Fruit fly (Drosophila melanogaster) whole organism, embryonic: ENCODE measurements around the gene CG18596.

Experiments used
- Ada2b ChIP-seq: fragments of 200-800 bp; sonication (Bioruptor generic); IDR thresholded peaks from 2 replicates; pipeline ENCODE4 v1.3.6; 2022; ENCODE audit warnings: missing biosample characterization, missing genetic modification characterization
- Atf-2 ChIP-seq: fragments of 200-800 bp; sonication (Bioruptor generic); optimal IDR thresholded peaks from 2 replicates; lab custom pipeline; 2016; ENCODE audit warnings: missing biosample characterization, missing genetic modification characterization
- BtbVII ChIP-seq: fragments of 200-800 bp; sonication (Bioruptor generic); optimal IDR thresholded peaks from 3 replicates; lab custom pipeline; 2017; ENCODE audit warnings: missing biosample characterization, mild to moderate bottlenecking, missing genetic modification characterization
- CG12391 ChIP-seq: fragments of 200-800 bp; sonication (Bioruptor generic); optimal IDR thresholded peaks from 3 replicates; lab custom pipeline; 2018; ENCODE audit warnings: missing biosample characterization, mild to moderate bottlenecking, missing genetic modification characterization, moderate library complexity
- CG12769 ChIP-seq: fragments of 200-800 bp; sonication (Bioruptor generic); optimal IDR thresholded peaks from 2 replicates; lab custom pipeline; 2019; ENCODE audit warnings: missing biosample characterization, mild to moderate bottlenecking, missing genetic modification characterization, moderate library complexity
- CG13123 ChIP-seq: fragments of 200-800 bp; sonication (Bioruptor generic); optimal IDR thresholded peaks from 2 replicates; lab custom pipeline; 2016; ENCODE audit warnings: missing biosample characterization, missing genetic modification characterization
- CG14965 ChIP-seq: fragments of 200-800 bp; sonication (Bioruptor generic); optimal IDR thresholded peaks from 2 replicates; lab custom pipeline; 2016; ENCODE audit warnings: missing biosample characterization, missing genetic modification characterization, borderline replicate concordance
- CG18262 ChIP-seq: fragments of 200-800 bp; optimal IDR thresholded peaks from 3 replicates; lab custom pipeline; 2019; ENCODE audit warnings: missing biosample characterization, mild to moderate bottlenecking, missing genetic modification characterization, moderate library complexity
- CG18764 ChIP-seq: fragments of 200-800 bp; sonication (Bioruptor generic); optimal IDR thresholded peaks from 3 replicates; lab custom pipeline; 2016; ENCODE audit warnings: missing biosample characterization, missing genetic modification characterization
- CG30020 ChIP-seq: fragments of 200-800 bp; optimal IDR thresholded peaks from 2 replicates; lab custom pipeline; 2019; ENCODE audit warnings: missing biosample characterization, mild to moderate bottlenecking, missing genetic modification characterization, moderate library complexity
- CG31441 ChIP-seq: fragments of 200-800 bp; sonication (Bioruptor generic); IDR thresholded peaks from 2 replicates; pipeline ENCODE4 v1.3.6; 2022; ENCODE audit warnings: missing biosample characterization, missing genetic modification characterization
- CG3995 ChIP-seq: fragments of 200-800 bp; sonication (Bioruptor generic); optimal IDR thresholded peaks from 3 replicates; lab custom pipeline; 2016; ENCODE audit warnings: missing biosample characterization, missing genetic modification characterization
- CG4854 ChIP-seq: fragments of 200-800 bp; sonication (Bioruptor generic); optimal IDR thresholded peaks from 2 replicates; lab custom pipeline; 2016; ENCODE audit warnings: missing biosample characterization, missing genetic modification characterization, inconsistent platforms
- CG6813 ChIP-seq: fragments of 200-800 bp; sonication (Bioruptor generic); optimal IDR thresholded peaks from 2 replicates; lab custom pipeline; 2017; ENCODE audit warnings: missing biosample characterization, missing genetic modification characterization, mild to moderate bottlenecking, moderate library complexity, missing genetic modification reagents
- CG8944 ChIP-seq: fragments of 200-800 bp; sonication (Bioruptor generic); optimal IDR thresholded peaks from 3 replicates; lab custom pipeline; 2016; ENCODE audit warnings: missing biosample characterization, missing genetic modification characterization
- CoRest ChIP-seq: fragments of 200-800 bp; sonication (Bioruptor generic); optimal IDR thresholded peaks from 3 replicates; lab custom pipeline; 2018; ENCODE audit warnings: missing biosample characterization, mild to moderate bottlenecking, missing genetic modification characterization, moderate library complexity
- Deaf1 ChIP-seq: fragments of 200-800 bp; optimal IDR thresholded peaks from 3 replicates; lab custom pipeline; 2019; ENCODE audit warnings: missing biosample characterization, mild to moderate bottlenecking, missing genetic modification characterization, moderate library complexity
- Dref ChIP-seq: fragments of 200-800 bp; sonication (Bioruptor generic); IDR thresholded peaks from 2 replicates; pipeline ENCODE4 v1.3.6; 2022; ENCODE audit warnings: missing biosample characterization, missing genetic modification characterization
- Ets65A ChIP-seq: fragments of 200-800 bp; sonication (Bioruptor generic); peaks from one replicate; lab custom pipeline; 2016; ENCODE audit warnings: missing biosample characterization, missing genetic modification characterization
- HLH4C ChIP-seq: fragments of 200-800 bp; sonication (Bioruptor generic); IDR thresholded peaks from 3 replicates; pipeline ENCODE4 v1.3.6; 2022; ENCODE audit warnings: missing biosample characterization, missing genetic modification characterization; ENCODE audit not compliant: partially characterized antibody
- Jarid2 ChIP-seq: fragments of 200-800 bp; sonication (Bioruptor generic); optimal IDR thresholded peaks from 3 replicates; lab custom pipeline; 2017; ENCODE audit warnings: mild to moderate bottlenecking, missing biosample characterization, missing genetic modification reagents, missing genetic modification characterization
- Lim3 ChIP-seq: fragments of 200-800 bp; sonication (Bioruptor generic); IDR thresholded peaks from 2 replicates; pipeline ENCODE4 v1.3.6; 2022; ENCODE audit warnings: missing biosample characterization, missing genetic modification characterization
- MTF-1 ChIP-seq: fragments of 200-800 bp; sonication (Bioruptor generic); optimal IDR thresholded peaks from 2 replicates; lab custom pipeline; 2018; ENCODE audit warnings: missing biosample characterization, mild to moderate bottlenecking, missing genetic modification characterization, borderline replicate concordance
- Meics ChIP-seq: fragments of 200-800 bp; sonication (Bioruptor generic); optimal IDR thresholded peaks from 2 replicates; lab custom pipeline; 2017; ENCODE audit warnings: missing biosample characterization, mild to moderate bottlenecking, missing genetic modification characterization
- Nf-YA ChIP-seq: fragments of 200-800 bp; sonication (Bioruptor generic); IDR thresholded peaks from 2 replicates; pipeline ENCODE4 v1.3.6; 2022; ENCODE audit warnings: missing biosample characterization, missing genetic modification characterization
- Nf-YC ChIP-seq: fragments of 200-800 bp; optimal IDR thresholded peaks from 3 replicates; lab custom pipeline; 2019; ENCODE audit warnings: missing biosample characterization, mild to moderate bottlenecking, missing genetic modification characterization, moderate library complexity
- Oaz ChIP-seq: fragments of 200-800 bp; sonication (Bioruptor generic); IDR thresholded peaks from 2 replicates; pipeline ENCODE4 v1.3.6; 2022; ENCODE audit warnings: missing biosample characterization, missing genetic modification characterization
- PHDP ChIP-seq: fragments of 200-800 bp; sonication (Bioruptor generic); optimal IDR thresholded peaks from 3 replicates; lab custom pipeline; 2018; ENCODE audit warnings: missing biosample characterization, mild to moderate bottlenecking, missing genetic modification characterization, moderate library complexity
- Sox102F ChIP-seq: fragments of 200-800 bp; sonication (Bioruptor generic); optimal IDR thresholded peaks from 2 replicates; lab custom pipeline; 2018; ENCODE audit warnings: missing biosample characterization, mild to moderate bottlenecking, missing genetic modification characterization, moderate library complexity
- Xrp1 ChIP-seq: fragments of 200-800 bp; sonication (Bioruptor generic); IDR thresholded peaks from 2 replicates; pipeline ENCODE4 v1.3.6; 2022; ENCODE audit warnings: missing biosample characterization, missing genetic modification characterization
- ash1 ChIP-seq: fragments of 200-800 bp; sonication (Bioruptor generic); optimal IDR thresholded peaks from 2 replicates; lab custom pipeline; 2018; ENCODE audit warnings: missing biosample characterization, mild to moderate bottlenecking, missing genetic modification characterization
- bab2 ChIP-seq: fragments of 200-800 bp; sonication (Bioruptor generic); optimal IDR thresholded peaks from 2 replicates; lab custom pipeline; 2016; ENCODE audit warnings: missing biosample characterization, missing genetic modification characterization
- br ChIP-seq: fragments of >200 bp; optimal IDR thresholded peaks from 2 replicates; lab custom pipeline; 2017
- chn ChIP-seq: fragments of 200-800 bp; sonication (Bioruptor generic); optimal IDR thresholded peaks from 2 replicates; lab custom pipeline; 2016; ENCODE audit warnings: missing biosample characterization, missing genetic modification characterization
- corto ChIP-seq: fragments of 200-800 bp; sonication (Bioruptor generic); optimal IDR thresholded peaks from 2 replicates; lab custom pipeline; 2016; ENCODE audit warnings: missing biosample characterization, mild to moderate bottlenecking, missing genetic modification characterization, moderate library complexity
- fru ChIP-seq: fragments of >200 bp; optimal IDR thresholded peaks from 2 replicates; lab custom pipeline; 2017
- fu2 ChIP-seq: fragments of 200-800 bp; sonication (Bioruptor generic); optimal IDR thresholded peaks from 2 replicates; lab custom pipeline; 2016; ENCODE audit warnings: missing biosample characterization, missing genetic modification characterization
- gce ChIP-seq: fragments of 200-800 bp; sonication (Bioruptor generic); IDR thresholded peaks from 3 replicates; pipeline ENCODE4 v1.3.6; 2022; ENCODE audit warnings: missing biosample characterization, missing genetic modification characterization
- gcm ChIP-seq: fragments of 200-800 bp; sonication (Bioruptor generic); optimal IDR thresholded peaks from 2 replicates; lab custom pipeline; 2019; ENCODE audit warnings: missing biosample characterization, mild to moderate bottlenecking, missing genetic modification characterization, moderate library complexity
- gsb-n ChIP-seq: fragments of 200-800 bp; sonication (Bioruptor generic); optimal IDR thresholded peaks from 3 replicates; lab custom pipeline; 2018; ENCODE audit warnings: missing biosample characterization, mild to moderate bottlenecking, missing genetic modification characterization
- hbn ChIP-seq: fragments of 200-800 bp; sonication (Bioruptor generic); IDR thresholded peaks from 2 replicates; pipeline ENCODE4 v1.3.6; 2022; ENCODE audit warnings: missing biosample characterization, missing genetic modification characterization; ENCODE audit not compliant: partially characterized antibody
- hkb ChIP-seq, 2 experiments: fragments of 200-800 bp in 1 of 2; fragments of >200 bp in 1 of 2; sonication (Bioruptor generic) in 1 of 2; IDR thresholded peaks in 1 of 2; optimal IDR thresholded peaks in 1 of 2; 2 replicates each; pipeline versions ENCODE4 v1.3.6 to Lab custom; 2017 to 2022; ENCODE audit warnings: missing biosample characterization in 1 of 2, missing genetic modification characterization in 1 of 2
- inv ChIP-seq: fragments of 200-800 bp; sonication (Bioruptor generic); IDR thresholded peaks from 2 replicates; pipeline ENCODE4 v1.3.6; 2022; ENCODE audit warnings: missing biosample characterization, missing genetic modification characterization; ENCODE audit not compliant: partially characterized antibody
- klu ChIP-seq: fragments of 200-800 bp; sonication (Bioruptor generic); IDR thresholded peaks from 2 replicates; pipeline ENCODE4 v1.3.6; 2022; ENCODE audit warnings: missing biosample characterization, missing genetic modification characterization
- lbe ChIP-seq: fragments of 200-800 bp; sonication (Bioruptor generic); optimal IDR thresholded peaks from 2 replicates; lab custom pipeline; 2016; ENCODE audit warnings: missing biosample characterization, mild to moderate bottlenecking, missing genetic modification characterization
- mld ChIP-seq: fragments of 200-800 bp; sonication (Bioruptor generic); IDR thresholded peaks from 3 replicates; pipeline ENCODE4 v1.3.6; 2022; ENCODE audit warnings: missing biosample characterization, missing genetic modification characterization; ENCODE audit not compliant: partially characterized antibody
- pnt ChIP-seq: fragments of 200-800 bp; sonication (Bioruptor generic); optimal IDR thresholded peaks from 3 replicates; lab custom pipeline; 2016; ENCODE audit warnings: missing biosample characterization, missing genetic modification characterization
- pros ChIP-seq: fragments of 200-800 bp; sonication (Bioruptor generic); optimal IDR thresholded peaks from 3 replicates; lab custom pipeline; 2019; ENCODE audit warnings: missing biosample characterization, mild to moderate bottlenecking, missing genetic modification characterization, moderate library complexity
- sens-2 ChIP-seq: fragments of 200-800 bp; sonication (Bioruptor generic); IDR thresholded peaks from 2 replicates; pipeline ENCODE4 v1.3.6; 2022; ENCODE audit warnings: missing biosample characterization, missing genetic modification characterization
- sim ChIP-seq: fragments of 200-800 bp; sonication (Bioruptor generic); IDR thresholded peaks from 2 replicates; pipeline ENCODE4 v1.3.6; 2022; ENCODE audit warnings: missing biosample characterization, missing genetic modification characterization
- trh ChIP-seq: fragments of 200-800 bp; sonication (Bioruptor generic); optimal IDR thresholded peaks from 2 replicates; lab custom pipeline; 2016; ENCODE audit warnings: missing biosample characterization, missing genetic modification characterization
- tx ChIP-seq: fragments of 200-800 bp; sonication (Bioruptor generic); optimal IDR thresholded peaks from 2 replicates; lab custom pipeline; 2016; ENCODE audit warnings: missing biosample characterization, missing genetic modification characterization

The CG18596 gene

dm6 chr3R:22423996-22424395 is 48.3 kb downstream of the CG18596 start:
- TF ChIP-seq Deaf1 (tag; lab: Kevin White, UChicago) (no peak), CG31441 (0 out of 2 replicates have a peak, but pooled peaks have one; percentile 12), mld (GFP tag; lab: Robert Waterston, UW) (no peak), ash1 (GFP tag; lab: Kevin White, UChicago) (no peak), corto (GFP tag; lab: Kevin White, UChicago) (no peak), pros (GFP tag; lab: Kevin White, UChicago) (no peak), Atf-2 (no peak), Ets65A (GFP tag; lab: Kevin White, UChicago) (no peak), Ada2b (GFP tag; lab: Robert Waterston, UW) (no peak), Dref (GFP tag; lab: Robert Waterston, UW) (no peak), hbn (GFP tag; lab: Robert Waterston, UW) (no peak), fu2 (no peak), trh (GFP tag; lab: Kevin White, UChicago) (no peak), klu (GFP tag; lab: Robert Waterston, UW) (no peak), Jarid2 (GFP tag; lab: Kevin White, UChicago) (no peak), Sox102F (GFP tag; lab: Kevin White, UChicago) (peak; percentile 34), CoRest (tag; lab: Kevin White, UChicago) (no peak), CG13123 (GFP tag; lab: Kevin White, UChicago) (no peak), MTF-1 (GFP tag; lab: Kevin White, UChicago) (no peak), CG14965 (no peak), Nf-YA (GFP tag; lab: Robert Waterston, UW) (no peak), chn (no peak), CG4854 (no peak), tx (no peak), Xrp1 (GFP tag; lab: Robert Waterston, UW) (no peak), CG12769 (tag; lab: Kevin White, UChicago) (no peak), HLH4C (GFP tag; lab: Robert Waterston, UW) (no peak), gsb-n (tag; lab: Kevin White, UChicago) (no peak), CG8944 (no peak), Meics (GFP tag; lab: Kevin White, UChicago) (no peak), br (lab: Kevin White, UChicago) (no peak), gce (GFP tag; lab: Robert Waterston, UW) (no peak), CG30020 (tag; lab: Kevin White, UChicago) (no peak), CG18262 (tag; lab: Kevin White, UChicago) (no peak), CG12391 (peak; percentile 3), bab2 (GFP tag; lab: Kevin White, UChicago) (no peak), fru (lab: Kevin White, UChicago) (no peak), gcm (GFP tag; lab: Kevin White, UChicago) (no peak), sens-2 (GFP tag; lab: Robert Waterston, UW) (no peak), hkb (optimal IDR thresholded peaks at IDR 0.05; lab: Kevin White, UChicago) (no peak), hkb (GFP tag; IDR thresholded peaks at IDR 0.05; lab: Robert Waterston, UW) (no peak), inv (no peak), Nf-YC (no peak), pnt (no peak), Lim3 (GFP tag; lab: Robert Waterston, UW) (no peak), CG6813 (GFP tag; lab: Kevin White, UChicago) (no peak), Oaz (no peak), sim (GFP tag; lab: Robert Waterston, UW) (no peak), BtbVII (GFP tag; lab: Kevin White, UChicago) (no peak), CG3995 (GFP tag; lab: Kevin White, UChicago) (no peak), CG18764 (GFP tag; lab: Kevin White, UChicago) (no peak), PHDP (tag; lab: Kevin White, UChicago) (no peak), lbe (GFP tag; lab: Kevin White, UChicago) (peak; percentile 8)
